Fruit fly (Drosophila melanogaster): ENCODE data around the gene CG14834.

Gene CG14834

DNA sequence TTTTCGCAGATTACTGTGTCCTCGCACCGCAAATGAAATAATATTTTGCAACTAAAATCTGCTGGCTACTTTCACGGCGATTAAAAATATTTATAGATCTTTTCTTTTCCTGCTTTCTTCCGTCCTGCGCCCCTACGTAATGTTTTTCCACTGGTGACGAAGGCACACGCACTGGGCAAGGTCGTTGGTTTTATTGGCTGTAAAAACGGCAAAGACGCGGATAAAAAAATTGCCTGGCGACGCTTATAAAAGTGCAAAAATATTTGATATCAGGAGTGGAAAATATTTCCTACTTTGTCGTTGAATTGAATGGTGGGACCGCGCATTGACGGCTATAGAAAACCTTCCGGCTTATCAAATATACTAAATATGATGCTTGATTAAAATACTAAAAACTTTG is 22.0 kb upstream of the CG14834 start, which contains the start of gene Sh3beta (continued):
- peak; percentile 6 for TF ChIP-seq cad (GFP tag; optimal IDR thresholded peaks at IDR 0.05)
- no peak for TF ChIP-seq Dp (GFP tag; optimal IDR thresholded peaks at IDR 0.05)
- no peak for TF ChIP-seq Hr3 (GFP tag; optimal IDR thresholded peaks at IDR 0.05)
- no peak for TF ChIP-seq exex (tag; optimal IDR thresholded peaks at IDR 0.05)
- TF ChIP-seq Elba2 (GFP tag; optimal IDR thresholded peaks at IDR 0.05): no peak
- 0 out of 3 replicates have a peak, but pooled peaks have one; percentile 21 for TF ChIP-seq CG34422 (GFP tag; IDR thresholded peaks at IDR 0.05)

DNA sequence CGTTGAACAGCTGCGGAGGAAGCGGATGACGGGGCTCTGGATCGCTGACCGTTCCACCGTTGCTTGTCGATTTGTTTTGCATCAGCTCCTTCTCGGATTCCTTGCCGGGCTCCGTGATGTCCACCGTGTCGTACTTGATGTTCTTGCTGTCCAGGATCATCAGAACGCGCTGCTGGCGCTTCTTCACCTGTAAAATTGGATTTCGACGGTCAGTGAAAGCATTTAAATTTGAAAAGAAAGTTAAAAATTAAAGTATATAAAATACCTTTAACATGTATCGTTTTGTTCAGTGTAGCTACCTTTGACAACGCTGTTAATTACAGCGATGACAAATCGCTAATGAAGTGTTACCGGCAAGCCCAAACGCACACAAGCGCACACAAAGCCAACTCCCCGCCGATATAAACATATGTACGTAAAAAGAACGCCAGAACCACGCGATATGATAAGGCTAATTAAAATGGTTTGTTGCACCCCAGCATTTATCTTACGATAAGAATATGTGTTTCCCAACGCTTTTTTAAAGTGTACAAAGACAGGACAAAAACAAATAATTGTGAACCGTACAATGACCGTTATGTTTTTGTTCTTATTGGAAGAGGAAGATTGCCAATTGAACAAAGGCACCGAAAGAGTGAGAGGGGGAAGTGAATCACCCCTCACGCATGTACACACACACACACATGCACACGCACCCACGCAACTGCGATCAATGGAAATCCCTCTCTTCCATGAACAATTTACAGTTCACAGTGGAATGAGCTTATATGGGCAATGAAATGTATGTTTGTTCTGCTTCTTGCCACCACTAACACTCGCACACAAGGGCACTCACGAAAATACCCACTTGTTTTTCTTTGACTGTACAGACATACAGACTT is 21.1 kb upstream of the CG14834 start:
- TF ChIP-seq sob (GFP tag; IDR thresholded peaks at IDR 0.05) (0 out of 2 replicates have a peak, but pooled peaks have one; percentile 38), scrt (GFP tag; optimal IDR thresholded peaks at IDR 0.05) (no peak), ci (GFP tag; IDR thresholded peaks at IDR 0.05) (peak; percentile 80; the same call in 2 of the 3 replicates), Ptx1 (GFP tag; IDR thresholded peaks at IDR 0.05) (0 out of 2 replicates have a peak, but pooled peaks have one; percentile 15), Dad (GFP tag; optimal IDR thresholded peaks at IDR 0.05) (no peak), CG3726 (GFP tag; IDR thresholded peaks at IDR 0.05) (no peak), CHES-1-like (GFP tag; optimal IDR thresholded peaks at IDR 0.05) (no peak), MBD-R2 (GFP tag; IDR thresholded peaks at IDR 0.05) (no peak; the same call in 1 of the 2 replicates), ewg (GFP tag; optimal IDR thresholded peaks at IDR 0.05) (no peak), tna (GFP tag; IDR thresholded peaks at IDR 0.05; ENCODE audit: partially characterized antibody) (no peak), CG12236 (GFP tag; optimal IDR thresholded peaks at IDR 0.05) (no peak), CG33213 (GFP tag; optimal IDR thresholded peaks at IDR 0.05) (no peak), HLH54F (GFP tag; optimal IDR thresholded peaks at IDR 0.05) (no peak), yki (optimal IDR thresholded peaks at IDR 0.05) (no peak), Dref (GFP tag; IDR thresholded peaks at IDR 0.05) (no peak), CG6791 (GFP tag; IDR thresholded peaks at IDR 0.05; ENCODE audit: partially characterized antibody) (no peak), CG9876 (GFP tag; optimal IDR thresholded peaks at IDR 0.05) (no peak), CG34224 (GFP tag; IDR thresholded peaks at IDR 0.05; ENCODE audit: partially characterized antibody) (no peak), CG7839 (tag; optimal IDR thresholded peaks at IDR 0.05) (peak; percentile 55), fu2 (GFP tag; optimal IDR thresholded peaks at IDR 0.05) (no peak), mirr (GFP tag; optimal IDR thresholded peaks at IDR 0.05) (peak; percentile 94), CG16813 (GFP tag; IDR thresholded peaks at IDR 0.05; ENCODE audit: partially characterized antibody) (peak; percentile 8; the same call in 1 of the 3 replicates), p53 (GFP tag; optimal IDR thresholded peaks at IDR 0.05) (no peak), CG11093 (GFP tag; IDR thresholded peaks at IDR 0.05) (no peak), bcd (GFP tag; optimal IDR thresholded peaks at IDR 0.05) (peak; percentile 27), CG12299 (tag; optimal IDR thresholded peaks at IDR 0.05) (no peak), trh (GFP tag; optimal IDR thresholded peaks at IDR 0.05) (no peak), CG30431 (GFP tag; optimal IDR thresholded peaks at IDR 0.05) (no peak), slbo (GFP tag; IDR thresholded peaks at IDR 0.05) (peak; percentile 45), CG12155 (GFP tag; optimal IDR thresholded peaks at IDR 0.05) (no peak), CG9609 (GFP tag; optimal IDR thresholded peaks at IDR 0.05) (no peak), CG5245 (GFP tag; optimal IDR thresholded peaks at IDR 0.05) (no peak), CG9215 (GFP tag; IDR thresholded peaks at IDR 0.05) (no peak), eve (GFP tag; optimal IDR thresholded peaks at IDR 0.05) (no peak), ind (GFP tag; optimal IDR thresholded peaks at IDR 0.05) (no peak), CG1603 (tag; optimal IDR thresholded peaks at IDR 0.05) (peak; percentile 12), Dip2 (GFP tag; IDR thresholded peaks at IDR 0.05) (no peak), mld (GFP tag; IDR thresholded peaks at IDR 0.05; ENCODE audit: partially characterized antibody) (no peak), CG7372 (GFP tag; IDR thresholded peaks at IDR 0.05) (no peak), CG2120 (GFP tag; optimal IDR thresholded peaks at IDR 0.05) (peak; percentile 59), esg (GFP tag; conservative IDR thresholded peaks at IDR 0.05) (no peak), CG10543 (GFP tag; optimal IDR thresholded peaks at IDR 0.05) (peak; percentile 27), sna (GFP tag; IDR thresholded peaks at IDR 0.05; ENCODE audit: partially characterized antibody) (no peak)
